Worm (Caenorhabditis elegans) whole organism, mixed stage, embryonic: Measurements from ENCODE around the gene wdr-60.

ENCODE experiments used
- M03D4.4 ChIP-seq: sonication (generic microtip); optimal IDR thresholded peaks from 2 replicates; lab custom pipeline; 2017; ENCODE audit warnings: mild to moderate bottlenecking, missing genetic modification characterization, missing compliant biosample characterization
- blmp-1 ChIP-seq: fragments of 150-350 bp; optimal IDR thresholded peaks from 2 replicates; lab custom pipeline; 2014; ENCODE audit warnings: missing biosample characterization, missing genetic modification characterization
- ceh-39 ChIP-seq: fragments of 150-350 bp; optimal IDR thresholded peaks from 2 replicates; lab custom pipeline; 2014; ENCODE audit warnings: missing biosample characterization, missing genetic modification characterization
- ceh-43 ChIP-seq: fragments of 200-800 bp; sonication (Bioruptor generic); optimal IDR thresholded peaks from 2 replicates; lab custom pipeline; 2018; ENCODE audit warnings: mild to moderate bottlenecking, missing genetic modification characterization, moderate library complexity, missing compliant biosample characterization
- ceh-83 ChIP-seq: fragments of 200-800 bp; sonication (Bioruptor generic); optimal IDR thresholded peaks from 2 replicates; lab custom pipeline; 2018; ENCODE audit warnings: mild to moderate bottlenecking, missing genetic modification characterization, missing compliant biosample characterization
- ces-1 ChIP-seq: fragments of 150-350 bp; optimal IDR thresholded peaks from 2 replicates; lab custom pipeline; 2014; ENCODE audit warnings: missing biosample characterization, missing genetic modification reagents, missing genetic modification characterization
- cnd-1 ChIP-seq: fragments of 200-800 bp; sonication (Bioruptor generic); optimal IDR thresholded peaks from 2 replicates; lab custom pipeline; 2018; ENCODE audit warnings: mild to moderate bottlenecking, missing genetic modification characterization, missing compliant biosample characterization
- drap-1 ChIP-seq: fragments of 200-800 bp; sonication (Bioruptor generic); optimal IDR thresholded peaks from 3 replicates; lab custom pipeline; 2018; ENCODE audit warnings: mild to moderate bottlenecking, missing genetic modification characterization, missing compliant biosample characterization
- elt-1 ChIP-seq: sonication (generic microtip); optimal IDR thresholded peaks from 2 replicates; lab custom pipeline; 2017; ENCODE audit warnings: missing genetic modification characterization, mild to moderate bottlenecking, missing compliant biosample characterization, antibody characterized with exemption, moderate library complexity, borderline replicate concordance; ENCODE audit not compliant: insufficient read depth
- elt-3 ChIP-seq: fragments of 150-350 bp; optimal IDR thresholded peaks from 2 replicates; lab custom pipeline; 2014; ENCODE audit warnings: missing biosample characterization, missing genetic modification characterization
- flh-1 ChIP-seq: fragments of 200-800 bp; sonication (Bioruptor generic); optimal IDR thresholded peaks from 2 replicates; lab custom pipeline; 2018; ENCODE audit warnings: mild to moderate bottlenecking, missing genetic modification characterization, moderate library complexity, missing compliant biosample characterization
- ham-2 ChIP-seq: fragments of 200-800 bp; sonication (Bioruptor generic); optimal IDR thresholded peaks from 2 replicates; lab custom pipeline; 2018; ENCODE audit warnings: mild to moderate bottlenecking, missing genetic modification characterization, missing compliant biosample characterization
- hlh-1 ChIP-seq: fragments of 150-350 bp; optimal IDR thresholded peaks from 2 replicates; lab custom pipeline; 2014; ENCODE audit warnings: missing biosample characterization, missing genetic modification reagents, missing genetic modification characterization
- lin-13 ChIP-seq: fragments of 150-350 bp; optimal IDR thresholded peaks from 2 replicates; lab custom pipeline; 2014; ENCODE audit warnings: missing biosample characterization, missing genetic modification characterization
- lin-32 ChIP-seq: fragments of 200-800 bp; sonication (Bioruptor generic); optimal IDR thresholded peaks from 2 replicates; lab custom pipeline; 2018; ENCODE audit warnings: mild to moderate bottlenecking, missing genetic modification characterization, missing compliant biosample characterization
- lsy-2 ChIP-seq: fragments of 150-350 bp; optimal IDR thresholded peaks from 2 replicates; lab custom pipeline; 2014; ENCODE audit warnings: missing biosample characterization, missing genetic modification characterization
- mab-5 ChIP-seq: fragments of 150-350 bp; optimal IDR thresholded peaks from 2 replicates; lab custom pipeline; 2014; ENCODE audit warnings: missing biosample characterization, missing genetic modification characterization
- mep-1 ChIP-seq: fragments of 150-350 bp; optimal IDR thresholded peaks from 2 replicates; lab custom pipeline; 2017; ENCODE audit warnings: missing biosample characterization, missing genetic modification reagents, missing genetic modification characterization, inconsistent platforms
- mls-2 ChIP-seq: sonication (generic microtip); optimal IDR thresholded peaks from 2 replicates; lab custom pipeline; 2016; ENCODE audit warnings: mild to moderate bottlenecking, missing genetic modification characterization, moderate library complexity, missing compliant biosample characterization
- nhr-2 ChIP-seq: fragments of 150-350 bp; optimal IDR thresholded peaks from 2 replicates; lab custom pipeline; 2014; ENCODE audit warnings: missing biosample characterization, missing genetic modification characterization
- nhr-237 ChIP-seq: fragments of 150-350 bp; optimal IDR thresholded peaks from 2 replicates; lab custom pipeline; 2014; ENCODE audit warnings: missing biosample characterization, missing genetic modification characterization
- nhr-28 ChIP-seq: fragments of 150-350 bp; optimal IDR thresholded peaks from 2 replicates; lab custom pipeline; 2014; ENCODE audit warnings: missing biosample characterization, missing genetic modification characterization
- nhr-76 ChIP-seq: sonication (generic microtip); optimal IDR thresholded peaks from 2 replicates; lab custom pipeline; 2017; ENCODE audit warnings: missing biosample characterization, missing genetic modification characterization
- sem-2 ChIP-seq: fragments of 200-800 bp; sonication (Bioruptor generic); optimal IDR thresholded peaks from 2 replicates; lab custom pipeline; 2018; ENCODE audit warnings: mild to moderate bottlenecking, missing genetic modification characterization, missing compliant biosample characterization
- sptf-1 ChIP-seq: sonication (generic microtip); optimal IDR thresholded peaks from 2 replicates; lab custom pipeline; 2017; ENCODE audit warnings: mild to moderate bottlenecking, missing genetic modification characterization, moderate library complexity, missing compliant biosample characterization
- tbx-8 ChIP-seq: fragments of 200-800 bp; sonication (Bioruptor generic); optimal IDR thresholded peaks from 2 replicates; lab custom pipeline; 2018; ENCODE audit warnings: mild to moderate bottlenecking, missing genetic modification characterization, moderate library complexity, missing compliant biosample characterization
- unc-120 ChIP-seq: sonication (generic microtip); optimal IDR thresholded peaks from 2 replicates; lab custom pipeline; 2017; ENCODE audit warnings: missing genetic modification characterization, missing compliant biosample characterization; ENCODE audit not compliant: poor library complexity, severe bottlenecking
- unc-62 ChIP-seq: fragments of 150-350 bp; optimal IDR thresholded peaks from 2 replicates; lab custom pipeline; 2014; ENCODE audit warnings: missing biosample characterization, missing genetic modification reagents, missing genetic modification characterization
- zip-8 ChIP-seq: fragments of 150-350 bp; optimal IDR thresholded peaks from 2 replicates; lab custom pipeline; 2014; ENCODE audit warnings: missing biosample characterization, missing genetic modification characterization
- ztf-11 ChIP-seq: fragments of 150-350 bp; optimal IDR thresholded peaks from 2 replicates; lab custom pipeline; 2014; ENCODE audit warnings: missing biosample characterization, missing genetic modification characterization

The wdr-60 gene

DNA sequence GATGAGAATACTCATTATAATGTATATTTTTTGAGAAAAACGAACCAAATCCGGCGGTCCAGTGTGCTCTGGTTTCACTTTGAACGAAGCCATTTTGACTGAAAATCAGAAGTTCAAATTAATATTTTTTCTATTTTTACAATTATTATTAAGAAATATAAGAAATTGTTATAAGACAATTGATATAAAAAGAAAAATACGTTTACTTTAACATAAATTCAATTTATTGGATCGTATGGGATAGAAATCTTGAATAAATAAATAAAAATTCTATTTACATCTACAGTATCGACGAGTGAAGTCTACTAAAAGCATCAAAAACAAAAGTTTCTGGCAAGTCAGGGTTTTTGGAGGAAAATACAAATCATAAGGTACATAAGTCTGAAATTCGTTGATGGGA is 26.8 kb upstream of the wdr-60 start, which contains the start of gene C27F2.4:
Gene C27F2.4, minus strand, starts transcription at position 101 of the 400 bp plus-strand sequence.
- TF ChIP-seq zip-8 (tag; lab: Kevin White, UChicago), result no peak
- no peak for TF ChIP-seq unc-62 (GFP tag; lab: Kevin White, UChicago)
- no peak for TF ChIP-seq sptf-1 (tag; lab: Kevin White, UChicago)
- TF ChIP-seq elt-3 (tag; lab: Kevin White, UChicago), result no peak
- no peak for TF ChIP-seq unc-120 (tag; lab: Kevin White, UChicago)
- TF ChIP-seq, all 35 proteins: peak for 0

DNA sequence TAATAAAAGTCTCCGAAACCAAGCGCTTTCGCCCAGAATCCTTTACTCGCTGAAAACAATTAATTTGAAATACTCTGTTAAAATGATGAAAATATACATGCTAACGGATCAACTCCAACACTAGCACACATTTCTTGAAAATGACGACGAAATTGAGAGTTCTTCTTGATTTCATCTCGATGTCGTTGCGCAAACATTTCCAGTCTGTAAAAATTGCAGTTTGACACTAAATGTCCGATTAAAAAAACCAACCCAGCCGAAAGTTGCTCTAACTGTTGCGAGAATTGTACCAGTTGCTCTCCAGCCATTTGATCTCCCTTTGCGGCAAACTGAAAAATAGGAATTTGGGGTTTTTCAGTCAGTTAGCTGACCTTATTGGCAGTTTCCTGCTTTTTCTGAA is 25.7 kb upstream of the wdr-60 start:
- TF ChIP-seq nhr-237 (tag; lab: Kevin White, UChicago) (no peak), flh-1 (GFP tag; lab: Kevin White, UChicago) (no peak), nhr-76 (tag; lab: Kevin White, UChicago) (no peak), ceh-39 (tag; lab: Kevin White, UChicago) (no peak)

DNA sequence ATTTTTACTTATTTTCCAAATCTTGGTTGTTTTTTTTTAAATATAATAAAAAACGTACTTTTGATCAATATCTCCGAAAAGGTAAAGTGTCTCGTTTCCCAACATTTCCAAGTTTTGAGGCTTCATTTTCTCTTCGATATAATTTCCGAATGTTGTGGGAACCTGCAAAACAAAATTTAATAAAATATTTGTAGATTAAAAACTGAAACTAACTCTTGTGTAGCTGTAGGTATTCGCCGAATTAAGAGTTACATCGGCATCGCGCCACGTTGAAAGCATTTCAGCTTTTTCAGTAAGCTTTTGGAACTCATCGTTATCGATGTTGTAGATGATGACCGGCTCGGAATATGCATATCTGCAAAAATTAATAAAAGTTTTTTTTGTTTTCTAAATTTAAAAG is 24.6 kb upstream of the wdr-60 start, which contains the start of gene vps-22:
Gene vps-22, minus strand, starts transcription at position 101 of the 400 bp plus-strand sequence.
- no peak for TF ChIP-seq tbx-8
- no peak for TF ChIP-seq blmp-1 (tag; lab: Kevin White, UChicago)
- no peak for TF ChIP-seq mls-2 (tag; lab: Kevin White, UChicago)
- no peak for TF ChIP-seq zip-8 (tag; lab: Kevin White, UChicago)
- TF ChIP-seq unc-120 (tag; lab: Kevin White, UChicago), result no peak
- no peak for TF ChIP-seq nhr-237 (tag; lab: Kevin White, UChicago)
- no peak for TF ChIP-seq lin-13 (tag; lab: Kevin White, UChicago)

DNA sequence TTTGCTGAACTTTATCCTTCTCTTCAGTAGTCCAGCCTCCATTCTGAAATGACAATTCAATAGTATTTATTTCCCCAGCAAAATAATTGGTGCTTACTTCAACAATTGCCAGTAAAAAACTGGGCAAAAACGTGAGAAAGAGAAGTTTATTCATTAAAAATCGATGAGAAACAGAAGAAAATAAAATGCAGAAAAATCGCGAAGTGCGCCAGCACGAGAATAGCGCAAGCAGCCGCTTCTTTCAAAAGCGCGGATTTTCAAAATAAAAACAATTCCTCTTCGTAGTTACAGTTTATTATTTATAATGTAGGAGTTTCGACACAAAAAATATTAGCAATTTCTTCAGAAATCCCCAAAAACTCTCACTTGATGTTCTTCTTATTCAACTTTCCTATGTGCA is 24.1 kb upstream of the wdr-60 start, which contains the start of gene C27F2.9:
Gene C27F2.9, minus strand, starts transcription at position 159 of the 400 bp plus-strand sequence.
- TF ChIP-seq ceh-43 (GFP tag; lab: Kevin White, UChicago) (peak; percentile 22), sem-2 (no peak), mab-5 (tag; lab: Kevin White, UChicago) (no peak), lin-13 (tag; lab: Kevin White, UChicago) (peak; percentile 71), cnd-1 (tag; lab: Kevin White, UChicago) (peak; percentile 12), ceh-83 (peak; percentile 63), elt-1 (tag; lab: Kevin White, UChicago) (no peak), mls-2 (tag; lab: Kevin White, UChicago) (peak; percentile 24), lsy-2 (peak; percentile 80), ztf-11 (tag; lab: Kevin White, UChicago) (no peak), hlh-1 (tag; lab: Kevin White, UChicago) (peak; percentile 3), unc-120 (tag; lab: Kevin White, UChicago) (peak; percentile 1), M03D4.4 (tag; lab: Kevin White, UChicago) (peak; percentile 52), nhr-2 (peak; percentile 16), ceh-39 (tag; lab: Kevin White, UChicago) (peak; percentile 62), sptf-1 (tag; lab: Kevin White, UChicago) (peak; percentile 76), blmp-1 (tag; lab: Kevin White, UChicago) (no peak), ces-1 (peak; percentile 73), nhr-237 (tag; lab: Kevin White, UChicago) (peak; percentile 73), drap-1 (GFP tag; lab: Kevin White, UChicago) (peak; percentile 25), ham-2 (GFP tag; lab: Kevin White, UChicago) (no peak), mep-1 (tag; lab: Kevin White, UChicago) (peak; percentile 88)
- TF ChIP-seq, all 35 proteins: peak for 16

DNA sequence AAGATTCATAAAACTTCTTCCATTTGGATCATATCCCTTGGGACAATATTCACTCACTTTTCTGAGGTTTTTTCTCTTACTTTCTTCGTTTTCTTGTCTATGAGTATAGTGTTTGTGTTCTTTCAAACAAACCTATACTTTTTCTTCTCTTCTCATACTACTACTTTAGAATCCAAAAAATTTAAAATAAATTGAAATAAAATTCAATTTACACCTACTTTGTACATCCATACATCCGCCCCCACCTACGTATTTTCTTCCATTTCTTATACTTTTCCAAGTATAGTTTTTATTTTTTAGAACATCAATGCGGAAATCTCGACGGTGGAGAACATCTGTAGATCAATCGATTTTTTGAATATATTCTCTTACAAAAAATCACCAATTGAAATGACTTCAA is 21.7 kb upstream of the wdr-60 start, which contains the start of gene nca-2:
Gene nca-2, plus strand, starts transcription at position 301 of the 400 bp plus-strand sequence.
- no peak for TF ChIP-seq nhr-237 (tag; lab: Kevin White, UChicago)
- TF ChIP-seq ceh-39 (tag; lab: Kevin White, UChicago), result no peak
- no peak for TF ChIP-seq nhr-28 (tag; lab: Kevin White, UChicago)
- TF ChIP-seq lin-32 (GFP tag; lab: Kevin White, UChicago), result no peak
- TF ChIP-seq, all 35 proteins: peak for 0
